Worm (Caenorhabditis elegans) whole organism, L2 larva: ENCODE results near the gene F54H12.8.

ENCODE experiments used
- ceh-16 ChIP-seq: fragments of 150-350 bp; optimal IDR thresholded peaks from 2 replicates; lab custom pipeline; 2014; ENCODE audit warnings: missing biosample characterization, missing genetic modification characterization
- ceh-82 ChIP-seq: fragments of 150-350 bp; optimal IDR thresholded peaks from 2 replicates; lab custom pipeline; 2014; ENCODE audit warnings: missing biosample characterization, missing genetic modification characterization
- dmd-4 ChIP-seq: sonication (generic microtip); optimal IDR thresholded peaks from 2 replicates; lab custom pipeline; 2017; ENCODE audit warnings: missing biosample characterization, missing genetic modification characterization
- nhr-12 ChIP-seq: fragments of 150-350 bp; optimal IDR thresholded peaks from 2 replicates; lab custom pipeline; 2014; ENCODE audit warnings: missing biosample characterization, missing genetic modification characterization
- nhr-237 ChIP-seq: fragments of 150-350 bp; optimal IDR thresholded peaks from 2 replicates; lab custom pipeline; 2014; ENCODE audit warnings: missing biosample characterization, missing genetic modification characterization
- peb-1 ChIP-seq: fragments of 150-350 bp; optimal IDR thresholded peaks from 2 replicates; lab custom pipeline; 2014; ENCODE audit warnings: missing biosample characterization, missing genetic modification characterization

DNA sequence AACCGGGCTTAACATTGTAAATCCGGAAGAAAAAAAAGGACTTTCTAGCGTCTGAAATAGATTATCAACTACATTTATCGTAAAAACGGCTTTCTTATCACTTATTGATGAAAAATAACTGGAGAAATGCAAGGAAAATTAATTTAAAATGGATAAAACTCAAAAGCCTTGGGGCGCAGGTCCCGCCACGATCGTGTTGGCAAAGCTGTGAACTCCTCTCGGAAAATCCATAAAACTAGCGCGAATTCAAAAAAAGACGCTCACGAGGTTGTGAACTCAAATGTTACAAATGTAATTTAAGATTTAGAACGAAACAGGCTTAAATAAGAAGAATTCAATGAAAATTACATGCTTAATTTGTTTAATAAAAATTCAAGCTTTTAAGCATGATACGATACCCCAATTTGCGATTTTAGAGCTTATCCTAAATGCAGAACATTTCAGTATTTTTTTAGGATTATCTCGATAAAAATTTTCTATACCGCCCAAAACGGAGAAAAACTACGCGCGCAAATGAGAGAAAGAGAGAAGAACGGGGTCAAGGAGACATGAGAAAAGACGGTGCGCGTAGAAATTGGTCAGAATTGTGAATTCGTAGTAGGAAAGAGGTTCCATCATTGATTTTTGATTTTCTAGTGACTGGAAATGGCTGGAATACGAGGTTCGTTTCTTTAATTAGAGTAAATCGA lies 16.8 kb downstream of the F54H12.8 start, which contains the start of gene C29E4.15:
- no peak for TF ChIP-seq nhr-237 (tag; lab: Kevin White, UChicago)
- TF ChIP-seq nhr-12 (tag; lab: Kevin White, UChicago): no peak
- TF ChIP-seq ceh-82 (tag; lab: Kevin White, UChicago): no peak
- TF ChIP-seq peb-1 (tag; lab: Kevin White, UChicago): no peak
- TF ChIP-seq dmd-4 (tag; lab: Kevin White, UChicago): no peak
- TF ChIP-seq ceh-16 (tag; lab: Kevin White, UChicago): no peak
